Fruit fly (Drosophila melanogaster) whole organism, embryonic: ENCODE measurements around the gene CG4462.

ENCODE experiments used
- CG12071 ChIP-seq: fragments of 200-800 bp; sonication (Bioruptor generic); optimal IDR thresholded peaks from 3 replicates; lab custom pipeline; 2018; ENCODE audit warnings: missing biosample characterization, mild to moderate bottlenecking, missing genetic modification characterization
- CG12219 ChIP-seq: fragments of 200-800 bp; sonication (Bioruptor generic); optimal IDR thresholded peaks from 3 replicates; lab custom pipeline; 2018; ENCODE audit warnings: missing biosample characterization, mild to moderate bottlenecking, missing genetic modification characterization
- CG13287 ChIP-seq: fragments of 200-800 bp; sonication (Bioruptor generic); IDR thresholded peaks from 2 replicates; pipeline ENCODE4 v1.3.6; 2022; ENCODE audit warnings: missing biosample characterization, missing genetic modification characterization; ENCODE audit not compliant: partially characterized antibody
- CG14050 ChIP-seq: fragments of 200-800 bp; sonication (Bioruptor generic); IDR thresholded peaks from 3 replicates; pipeline ENCODE4 v1.3.6; 2022; ENCODE audit warnings: missing biosample characterization, missing genetic modification characterization
- CG15479 ChIP-seq: fragments of 200-800 bp; sonication (Bioruptor generic); optimal IDR thresholded peaks from 3 replicates; lab custom pipeline; 2019; ENCODE audit warnings: missing biosample characterization, mild to moderate bottlenecking, missing genetic modification characterization, moderate library complexity
- CG1602 ChIP-seq: fragments of 200-800 bp; sonication (Bioruptor generic); optimal IDR thresholded peaks from 3 replicates; lab custom pipeline; 2016; ENCODE audit warnings: missing biosample characterization, missing genetic modification characterization
- CG17361 ChIP-seq: fragments of 200-800 bp; sonication (Bioruptor generic); IDR thresholded peaks from 3 replicates; pipeline ENCODE4 v1.3.6; 2022; ENCODE audit warnings: missing biosample characterization, missing genetic modification characterization
- CG17568 ChIP-seq: fragments of 200-800 bp; sonication (Bioruptor generic); optimal IDR thresholded peaks from 2 replicates; lab custom pipeline; 2018; ENCODE audit warnings: missing biosample characterization, mild to moderate bottlenecking, missing genetic modification characterization, moderate library complexity
- CG17829 ChIP-seq: fragments of 200-800 bp; optimal IDR thresholded peaks from 2 replicates; lab custom pipeline; 2019; ENCODE audit warnings: missing biosample characterization, mild to moderate bottlenecking, missing genetic modification characterization, moderate library complexity
- CG2678 ChIP-seq: fragments of 200-800 bp; sonication (Bioruptor generic); optimal IDR thresholded peaks from 3 replicates; lab custom pipeline; 2019; ENCODE audit warnings: missing biosample characterization, mild to moderate bottlenecking, missing genetic modification characterization, moderate library complexity
- CG3281 ChIP-seq: fragments of 200-800 bp; sonication (Bioruptor generic); optimal IDR thresholded peaks from 3 replicates; lab custom pipeline; 2017; ENCODE audit warnings: missing biosample characterization, mild to moderate bottlenecking, missing genetic modification characterization
- CG3995 ChIP-seq: fragments of 200-800 bp; sonication (Bioruptor generic); optimal IDR thresholded peaks from 3 replicates; lab custom pipeline; 2016; ENCODE audit warnings: missing biosample characterization, missing genetic modification characterization
- CG4854 ChIP-seq: fragments of 200-800 bp; sonication (Bioruptor generic); optimal IDR thresholded peaks from 2 replicates; lab custom pipeline; 2016; ENCODE audit warnings: missing biosample characterization, missing genetic modification characterization, inconsistent platforms
- CG6654 ChIP-seq: fragments of 200-800 bp; sonication (Bioruptor generic); optimal IDR thresholded peaks from 2 replicates; lab custom pipeline; 2017; ENCODE audit warnings: missing biosample characterization, mild to moderate bottlenecking, missing genetic modification characterization
- CG6765 ChIP-seq: fragments of 200-800 bp; sonication (Bioruptor generic); optimal IDR thresholded peaks from 3 replicates; lab custom pipeline; 2017; ENCODE audit warnings: missing biosample characterization, mild to moderate bottlenecking, missing genetic modification characterization
- CG6813 ChIP-seq: fragments of 200-800 bp; sonication (Bioruptor generic); optimal IDR thresholded peaks from 2 replicates; lab custom pipeline; 2017; ENCODE audit warnings: missing biosample characterization, missing genetic modification characterization, mild to moderate bottlenecking, moderate library complexity, missing genetic modification reagents
- CG7556 ChIP-seq: fragments of 200-800 bp; sonication (Bioruptor generic); optimal IDR thresholded peaks from 2 replicates; lab custom pipeline; 2017; ENCODE audit warnings: missing biosample characterization, mild to moderate bottlenecking, missing genetic modification characterization
- CG7928 ChIP-seq: fragments of 200-800 bp; sonication (Bioruptor generic); optimal IDR thresholded peaks from 2 replicates; lab custom pipeline; 2017; ENCODE audit warnings: missing biosample characterization, mild to moderate bottlenecking, missing genetic modification characterization
- CG9437 ChIP-seq: fragments of 200-800 bp; sonication (Bioruptor generic); optimal IDR thresholded peaks from 2 replicates; lab custom pipeline; 2018; ENCODE audit warnings: missing biosample characterization, mild to moderate bottlenecking, missing genetic modification characterization
- CG9876 ChIP-seq: fragments of 200-800 bp; sonication (Bioruptor generic); optimal IDR thresholded peaks from 2 replicates; lab custom pipeline; 2016; ENCODE audit warnings: missing biosample characterization, missing genetic modification characterization
- Camta ChIP-seq: fragments of 200-800 bp; sonication (Bioruptor generic); optimal IDR thresholded peaks from 2 replicates; lab custom pipeline; 2016; ENCODE audit warnings: missing biosample characterization, missing genetic modification characterization
- D19A ChIP-seq: fragments of 200-800 bp; optimal IDR thresholded peaks from 3 replicates; lab custom pipeline; 2019; ENCODE audit warnings: missing biosample characterization, mild to moderate bottlenecking, missing genetic modification characterization, moderate library complexity
- Fer1 ChIP-seq: fragments of 200-800 bp; sonication (Bioruptor generic); optimal IDR thresholded peaks from 2 replicates; lab custom pipeline; 2017; ENCODE audit warnings: missing biosample characterization, mild to moderate bottlenecking, missing genetic modification characterization
- HLH54F ChIP-seq: fragments of 200-800 bp; sonication (Bioruptor generic); optimal IDR thresholded peaks from 3 replicates; lab custom pipeline; 2016; ENCODE audit warnings: missing biosample characterization, missing genetic modification characterization
- Hmx ChIP-seq: fragments of 200-800 bp; sonication (Bioruptor generic); optimal IDR thresholded peaks from 2 replicates; lab custom pipeline; 2016; ENCODE audit warnings: missing biosample characterization, missing genetic modification characterization
- Hsf ChIP-seq: fragments of 200-800 bp; sonication (Bioruptor generic); optimal IDR thresholded peaks from 3 replicates; lab custom pipeline; 2016; ENCODE audit warnings: missing biosample characterization, missing genetic modification characterization
- Mad ChIP-seq: fragments of 200-800 bp; sonication (Bioruptor generic); optimal IDR thresholded peaks from 2 replicates; lab custom pipeline; 2016; ENCODE audit warnings: missing biosample characterization, missing genetic modification characterization
- Myb ChIP-seq: fragments of 200-800 bp; sonication (Bioruptor generic); optimal IDR thresholded peaks from 2 replicates; lab custom pipeline; 2016; ENCODE audit warnings: missing biosample characterization, missing genetic modification characterization
- Neu2 ChIP-seq: fragments of 200-800 bp; sonication (Bioruptor generic); optimal IDR thresholded peaks from 3 replicates; lab custom pipeline; 2016; ENCODE audit warnings: missing biosample characterization, missing genetic modification characterization, borderline replicate concordance
- Nf-YC ChIP-seq: fragments of 200-800 bp; optimal IDR thresholded peaks from 3 replicates; lab custom pipeline; 2019; ENCODE audit warnings: missing biosample characterization, mild to moderate bottlenecking, missing genetic modification characterization, moderate library complexity
- Pdp1 ChIP-seq, 2 experiments: fragments of 200-800 bp; sonication (Bioruptor generic); optimal IDR thresholded peaks; 3 replicates each; lab custom pipeline; 2016; ENCODE audit warnings: missing biosample characterization in 2 of 2, missing genetic modification characterization in 2 of 2, mild to moderate bottlenecking in 1 of 2, moderate library complexity in 1 of 2
- Scr ChIP-seq: fragments of 200-800 bp; sonication (Bioruptor generic); IDR thresholded peaks from 2 replicates; pipeline ENCODE4 v1.3.6; 2022; ENCODE audit warnings: missing biosample characterization, missing genetic modification characterization; ENCODE audit not compliant: partially characterized antibody
- Six4 ChIP-seq: fragments of 200-800 bp; sonication (Bioruptor generic); optimal IDR thresholded peaks from 2 replicates; lab custom pipeline; 2016; ENCODE audit warnings: missing biosample characterization, missing genetic modification characterization
- Vsx1 ChIP-seq: fragments of 200-800 bp; sonication (Bioruptor generic); optimal IDR thresholded peaks from 2 replicates; lab custom pipeline; 2017; ENCODE audit warnings: missing biosample characterization, mild to moderate bottlenecking, missing genetic modification characterization, missing genetic modification reagents
- al ChIP-seq: fragments of 200-800 bp; sonication (Bioruptor generic); IDR thresholded peaks from 2 replicates; pipeline ENCODE4 v1.3.6; 2022; ENCODE audit warnings: missing biosample characterization, missing genetic modification characterization
- ash1 ChIP-seq: fragments of 200-800 bp; sonication (Bioruptor generic); optimal IDR thresholded peaks from 2 replicates; lab custom pipeline; 2018; ENCODE audit warnings: missing biosample characterization, mild to moderate bottlenecking, missing genetic modification characterization
- bcd ChIP-seq: fragments of 200-800 bp; sonication (Bioruptor generic); optimal IDR thresholded peaks from 2 replicates; lab custom pipeline; 2017; ENCODE audit warnings: missing biosample characterization, mild to moderate bottlenecking, missing genetic modification characterization
- chif ChIP-seq, 2 experiments: fragments of 200-800 bp; sonication (Bioruptor generic); optimal IDR thresholded peaks; 3 replicates each; lab custom pipeline; 2016; ENCODE audit warnings: missing biosample characterization in 2 of 2, missing genetic modification characterization in 2 of 2
- da ChIP-seq: fragments of 200-800 bp; sonication (Bioruptor generic); optimal IDR thresholded peaks from 2 replicates; lab custom pipeline; 2016; ENCODE audit warnings: missing biosample characterization, missing genetic modification characterization
- en ChIP-seq: fragments of 200-800 bp; sonication (Bioruptor generic); optimal IDR thresholded peaks from 2 replicates; lab custom pipeline; 2016; ENCODE audit warnings: missing biosample characterization, missing genetic modification characterization
- fd64A ChIP-seq: fragments of 200-800 bp; sonication (Bioruptor generic); optimal IDR thresholded peaks from 3 replicates; lab custom pipeline; 2018; ENCODE audit warnings: missing biosample characterization, mild to moderate bottlenecking, missing genetic modification characterization
- fru ChIP-seq: fragments of >200 bp; optimal IDR thresholded peaks from 2 replicates; lab custom pipeline; 2017
- hb ChIP-seq: fragments of 200-800 bp; sonication (Bioruptor generic); IDR thresholded peaks from 3 replicates; pipeline ENCODE4 v1.3.6; 2022; ENCODE audit warnings: missing biosample characterization, missing genetic modification characterization; ENCODE audit not compliant: partially characterized antibody
- luna ChIP-seq: fragments of 200-800 bp; sonication (Bioruptor generic); optimal IDR thresholded peaks from 2 replicates; lab custom pipeline; 2016; ENCODE audit warnings: missing biosample characterization, missing genetic modification characterization
- pita ChIP-seq: fragments of 200-800 bp; sonication (Bioruptor generic); optimal IDR thresholded peaks from 2 replicates; lab custom pipeline; 2017; ENCODE audit warnings: missing biosample characterization, mild to moderate bottlenecking, missing genetic modification characterization
- rib ChIP-seq: fragments of 200-800 bp; sonication (Bioruptor generic); IDR thresholded peaks from 2 replicates; pipeline ENCODE4 v1.3.6; 2022; ENCODE audit warnings: missing biosample characterization, missing genetic modification characterization
- salm ChIP-seq: fragments of 200-800 bp; sonication (Bioruptor generic); optimal IDR thresholded peaks from 2 replicates; lab custom pipeline; 2018; ENCODE audit warnings: missing biosample characterization, mild to moderate bottlenecking, missing genetic modification characterization
- slbo ChIP-seq: fragments of 200-800 bp; sonication (Bioruptor generic); IDR thresholded peaks from 2 replicates; pipeline ENCODE4 v1.3.6; 2022; ENCODE audit warnings: missing biosample characterization, missing genetic modification characterization
- so ChIP-seq: fragments of 200-800 bp; sonication (Bioruptor generic); IDR thresholded peaks from 3 replicates; pipeline ENCODE4 v1.3.6; 2022; ENCODE audit warnings: missing biosample characterization, missing genetic modification characterization
- sr ChIP-seq: fragments of 200-800 bp; sonication (Bioruptor generic); IDR thresholded peaks from 3 replicates; pipeline ENCODE4 v1.3.6; 2022; ENCODE audit warnings: missing biosample characterization, missing genetic modification characterization
- tin ChIP-seq: fragments of 200-800 bp; sonication (Bioruptor generic); optimal IDR thresholded peaks from 3 replicates; lab custom pipeline; 2016; ENCODE audit warnings: missing biosample characterization, missing genetic modification characterization

Gene CG4462

dm6 chr3R:19889603-19890187 lies 35.5 kb downstream of the CG4462 start (continued):
- TF ChIP-seq Myb (GFP tag; lab: Kevin White, UChicago) (no peak), da (no peak), CG15479 (GFP tag; lab: Kevin White, UChicago) (no peak), sr (GFP tag; lab: Robert Waterston, UW) (peak; percentile 88), Scr (GFP tag; lab: Robert Waterston, UW) (no peak), Six4 (GFP tag; lab: Kevin White, UChicago) (peak; percentile 69), CG17829 (peak; percentile 59), fru (lab: Kevin White, UChicago) (no peak), CG6765 (GFP tag; lab: Kevin White, UChicago) (peak; percentile 76), pita (no peak), CG14050 (GFP tag; lab: Robert Waterston, UW) (peak; percentile 20; the same call in 1 of the 3 replicates), CG17361 (GFP tag; lab: Robert Waterston, UW) (peak; percentile 78), Neu2 (GFP tag; lab: Kevin White, UChicago) (no peak), CG7556 (GFP tag; lab: Kevin White, UChicago) (peak; percentile 81), bcd (peak; percentile 79), CG6654 (peak; percentile 69), hb (no peak), slbo (GFP tag; lab: Robert Waterston, UW) (peak; percentile 78), so (no peak; the same call in 1 of the 3 replicates), CG1602 (GFP tag; lab: Kevin White, UChicago) (peak; percentile 28), al (peak; percentile 69), Pdp1 (GFP tag; optimal IDR thresholded peaks at IDR 0.05; lab: Kevin White, UChicago) (peak in 1 of 2 experiments; percentile 34), CG2678 (tag; lab: Kevin White, UChicago) (peak; percentile 92), HLH54F (GFP tag; lab: Kevin White, UChicago) (peak; percentile 4), CG13287 (peak; percentile 29), Mad (GFP tag; lab: Kevin White, UChicago) (no peak), fd64A (GFP tag; lab: Kevin White, UChicago) (peak; percentile 16), Camta (no peak), salm (peak; percentile 53), luna (no peak), Fer1 (peak; percentile 88), CG12071 (GFP tag; lab: Kevin White, UChicago) (peak; percentile 33), CG6813 (GFP tag; lab: Kevin White, UChicago) (peak; percentile 74), Hsf (GFP tag; lab: Kevin White, UChicago) (no peak), D19A (tag; lab: Kevin White, UChicago) (peak; percentile 97), ash1 (GFP tag; lab: Kevin White, UChicago) (no peak), CG9876 (no peak), CG12219 (GFP tag; lab: Kevin White, UChicago) (peak; percentile 46), rib (GFP tag; lab: Robert Waterston, UW) (no peak), CG9437 (peak; percentile 62), CG4854 (no peak), Vsx1 (GFP tag; lab: Kevin White, UChicago) (peak; percentile 46), CG3995 (GFP tag; lab: Kevin White, UChicago) (peak; percentile 43), CG3281 (GFP tag; lab: Kevin White, UChicago) (peak; percentile 92), CG17568 (GFP tag; lab: Kevin White, UChicago) (no peak), chif (GFP tag; optimal IDR thresholded peaks at IDR 0.05; lab: Kevin White, UChicago) (no peak), Nf-YC (tag; lab: Kevin White, UChicago) (peak; percentile 55), Hmx (GFP tag; lab: Kevin White, UChicago) (no peak), tin (peak; percentile 39), en (GFP tag; lab: Kevin White, UChicago) (no peak), CG7928 (GFP tag; lab: Kevin White, UChicago) (peak; percentile 50)
